Worm (Caenorhabditis elegans) whole organism, mixed stage, embryonic: Measurements from ENCODE around the gene gana-1.

Experiments used
- elt-1 ChIP-seq: sonication (generic microtip); optimal IDR thresholded peaks from 2 replicates; lab custom pipeline; 2017; ENCODE audit warnings: missing genetic modification characterization, mild to moderate bottlenecking, missing compliant biosample characterization, antibody characterized with exemption, moderate library complexity, borderline replicate concordance; ENCODE audit not compliant: insufficient read depth
- lin-13 ChIP-seq: fragments of 150-350 bp; optimal IDR thresholded peaks from 2 replicates; lab custom pipeline; 2014; ENCODE audit warnings: missing biosample characterization, missing genetic modification characterization
- nhr-237 ChIP-seq: fragments of 150-350 bp; optimal IDR thresholded peaks from 2 replicates; lab custom pipeline; 2014; ENCODE audit warnings: missing biosample characterization, missing genetic modification characterization
- nhr-28 ChIP-seq: fragments of 150-350 bp; optimal IDR thresholded peaks from 2 replicates; lab custom pipeline; 2014; ENCODE audit warnings: missing biosample characterization, missing genetic modification characterization
- ztf-11 ChIP-seq: fragments of 150-350 bp; optimal IDR thresholded peaks from 2 replicates; lab custom pipeline; 2014; ENCODE audit warnings: missing biosample characterization, missing genetic modification characterization

- TF ChIP-seq nhr-237 (tag; lab: Kevin White, UChicago) (no peak), lin-13 (tag; lab: Kevin White, UChicago) (no peak), elt-1 (tag; lab: Kevin White, UChicago) (no peak), nhr-28 (no peak), ztf-11 (tag; lab: Kevin White, UChicago) (no peak)
These were observed 18.6 kb upstream of the gana-1 start, which contains the start of gene kmo-2 for ce11 chrV:12068437-12068836.
